Worm (Caenorhabditis elegans): ENCODE results near the gene T08G5.15.

The T08G5.15 gene

ce11 chrV:13986823-13987222 lies 36.2 kb downstream of the T08G5.15 start:
- TF ChIP-seq elt-2 (tag; optimal IDR thresholded peaks at IDR 0.05) (peak; percentile 89), unc-86 (tag; optimal IDR thresholded peaks at IDR 0.05) (no peak)

- no peak for TF ChIP-seq pqm-1 (tag; optimal IDR thresholded peaks at IDR 0.05)
- no peak for TF ChIP-seq K09A11.1 (tag; optimal IDR thresholded peaks at IDR 0.05; ENCODE audit: insufficient read depth)
- TF ChIP-seq lim-6 (tag; optimal IDR thresholded peaks at IDR 0.05), result no peak
- TF ChIP-seq ceh-18 (tag; optimal IDR thresholded peaks at IDR 0.05), result no peak
- TF ChIP-seq dmd-4 (tag; optimal IDR thresholded peaks at IDR 0.05; ENCODE audit: borderline replicate concordance), result no peak
- TF ChIP-seq tbx-7 (tag; optimal IDR thresholded peaks at IDR 0.05), result no peak
- TF ChIP-seq nhr-11 (tag; optimal IDR thresholded peaks at IDR 0.05), result no peak
- no peak for TF ChIP-seq syd-9 (tag; optimal IDR thresholded peaks at IDR 0.05)
- TF ChIP-seq tbx-2 (tag; optimal IDR thresholded peaks at IDR 0.05), result no peak
- TF ChIP-seq fkh-6 (tag; optimal IDR thresholded peaks at IDR 0.05), result no peak
- TF ChIP-seq hlh-6 (tag; optimal IDR thresholded peaks at IDR 0.05), result no peak
- TF ChIP-seq hlh-13 (GFP tag; optimal IDR thresholded peaks at IDR 0.05), result no peak
- no peak for TF ChIP-seq ets-4 (tag; optimal IDR thresholded peaks at IDR 0.05)
- TF ChIP-seq pha-2 (tag; optimal IDR thresholded peaks at IDR 0.05), result no peak
- TF ChIP-seq sox-4 (tag; optimal IDR thresholded peaks at IDR 0.05), result no peak
- no peak for TF ChIP-seq sox-2 (GFP tag; IDR thresholded peaks at IDR 0.05)
- no peak for TF ChIP-seq F13H6.1 (tag; optimal IDR thresholded peaks at IDR 0.05)
- no peak for TF ChIP-seq fkh-10 (GFP tag; optimal IDR thresholded peaks at IDR 0.05)
- no peak for TF ChIP-seq pag-3 (tag; optimal IDR thresholded peaks at IDR 0.05; ENCODE audit: borderline replicate concordance)
- TF ChIP-seq ref-2 (tag; optimal IDR thresholded peaks at IDR 0.05), result no peak
Measured at ce11 chrV:13984828-13985227, 38.1 kb downstream of the T08G5.15 start, which contains the start of gene end-1. end-1 (plus strand) TSS chrV:13985128.

- TF ChIP-seq unc-55 (GFP tag; optimal IDR thresholded peaks at IDR 0.05) (no peak), sdc-2 (tag; optimal IDR thresholded peaks at IDR 0.05) (no peak), unc-42 (tag; optimal IDR thresholded peaks at IDR 0.05) (no peak), fkh-10 (GFP tag; optimal IDR thresholded peaks at IDR 0.05) (no peak), K02D7.2 (tag; optimal IDR thresholded peaks at IDR 0.05) (no peak), odd-2 (tag; optimal IDR thresholded peaks at IDR 0.05) (no peak), ceh-2 (tag; optimal IDR thresholded peaks at IDR 0.05) (no peak), mec-3 (tag; optimal IDR thresholded peaks at IDR 0.05; ENCODE audit: borderline replicate concordance) (no peak), ref-2 (tag; optimal IDR thresholded peaks at IDR 0.05) (no peak), tbx-7 (tag; optimal IDR thresholded peaks at IDR 0.05) (no peak), nhr-11 (tag; optimal IDR thresholded peaks at IDR 0.05) (no peak), C08G9.2 (tag; optimal IDR thresholded peaks at IDR 0.05) (no peak), ceh-48 (tag; optimal IDR thresholded peaks at IDR 0.05) (no peak), ceh-31 (tag; optimal IDR thresholded peaks at IDR 0.05) (no peak), nfya-1 (tag; optimal IDR thresholded peaks at IDR 0.05) (no peak), syd-9 (tag; optimal IDR thresholded peaks at IDR 0.05) (no peak), ceh-18 (tag; optimal IDR thresholded peaks at IDR 0.05) (no peak)
Measured at ce11 chrV:13981677-13982076, 41.3 kb downstream of the T08G5.15 start.

- TF ChIP-seq ceh-34 (tag; optimal IDR thresholded peaks at IDR 0.05), result no peak
- no peak for TF ChIP-seq sdc-2 (tag; optimal IDR thresholded peaks at IDR 0.05)
- no peak for TF ChIP-seq lin-11 (tag; optimal IDR thresholded peaks at IDR 0.05)
- TF ChIP-seq C38D4.7 (GFP tag; optimal IDR thresholded peaks at IDR 0.05), result no peak
- no peak for TF ChIP-seq che-1 (tag; optimal IDR thresholded peaks at IDR 0.05)
Measured at ce11 chrV:13980807-13981206, 42.2 kb downstream of the T08G5.15 start, which contains the start of gene eol-1. eol-1 (minus strand) TSS chrV:13980907.
